Worm (Caenorhabditis elegans) whole organism, midembryonic: Measurements from ENCODE around the gene ced-7.

Experiments used
- T22C8.4 ChIP-seq: fragments of 200-800 bp; sonication (Bioruptor generic); IDR thresholded peaks from 2 replicates; pipeline ENCODE4 v1.3.6; 2022; ENCODE audit warnings: missing genetic modification characterization, missing compliant biosample characterization
- cog-1 ChIP-seq: sonication (generic microtip); optimal IDR thresholded peaks from 2 replicates; lab custom pipeline; 2016; ENCODE audit warnings: missing genetic modification characterization, missing compliant biosample characterization
- flt-1 ChIP-seq: fragments of 200-800 bp; sonication (Bioruptor generic); IDR thresholded peaks from 2 replicates; pipeline ENCODE4 v1.3.6; 2022; ENCODE audit warnings: missing genetic modification characterization, missing compliant biosample characterization
- klf-2 ChIP-seq: fragments of 200-800 bp; sonication (Bioruptor generic); conservative IDR thresholded peaks from 2 replicates; pipeline ENCODE4 v1.3.6; 2022; ENCODE audit warnings: missing genetic modification reagents, missing genetic modification characterization, missing compliant biosample characterization
- med-1 ChIP-seq: sonication (generic microtip); optimal IDR thresholded peaks from 2 replicates; lab custom pipeline; 2017; ENCODE audit warnings: missing genetic modification characterization, mild to moderate bottlenecking, missing compliant biosample characterization, antibody characterized with exemption, missing genetic modification reagents; ENCODE audit not compliant: insufficient read depth
- tab-1 ChIP-seq: fragments of 200-800 bp; sonication (Bioruptor generic); IDR thresholded peaks from 2 replicates; pipeline ENCODE4 v1.3.6; 2022; ENCODE audit warnings: missing genetic modification characterization, missing compliant biosample characterization
- ztf-23 ChIP-seq: fragments of 200-800 bp; sonication (Bioruptor generic); IDR thresholded peaks from 2 replicates; pipeline ENCODE4 v1.3.6; 2022; ENCODE audit warnings: missing genetic modification reagents, missing genetic modification characterization, missing compliant biosample characterization
- ztf-29 ChIP-seq: fragments of 200-800 bp; sonication (Bioruptor generic); IDR thresholded peaks from 2 replicates; pipeline ENCODE4 v1.3.6; 2022; ENCODE audit warnings: missing genetic modification reagents, missing genetic modification characterization, missing compliant biosample characterization

- TF ChIP-seq ztf-29 (GFP tag; lab: Robert Waterston, UW) (no peak), med-1 (GFP tag; lab: Kevin White, UChicago) (no peak), cog-1 (tag; lab: Kevin White, UChicago) (no peak), klf-2 (GFP tag; lab: Robert Waterston, UW) (no peak), flt-1 (GFP tag; lab: Robert Waterston, UW) (no peak), ztf-23 (GFP tag; lab: Robert Waterston, UW) (no peak), tab-1 (GFP tag; lab: Robert Waterston, UW) (no peak), T22C8.4 (GFP tag; lab: Robert Waterston, UW) (no peak)
These were observed 21.4 kb downstream of the ced-7 start, which contains the start of gene C48B4.6 for ce11 chrIII:9558463-9558862.
